Worm (Caenorhabditis elegans): Measurements from ENCODE around the gene R09H10.2.

ce11 chrIV:10558415-10558814, 44.3 kb upstream of the R09H10.2 start, which contains the start of gene zim-3:
- TF ChIP-seq ztf-23 (GFP tag; IDR thresholded peaks at IDR 0.05): no peak
- no peak for TF ChIP-seq ref-1 (GFP tag; conservative IDR thresholded peaks at IDR 0.05)
- no peak for TF ChIP-seq ztf-29 (GFP tag; IDR thresholded peaks at IDR 0.05)

All from whole organism, midembryonic.